Worm (Caenorhabditis elegans) whole organism, young adult: ENCODE results near the gene Y10G11A.1.

Experiments used
- B0336.3 ChIP-seq: fragments of 200-800 bp; sonication (Bioruptor generic); IDR thresholded peaks from 2 replicates; pipeline ENCODE4 v1.3.6; 2022; ENCODE audit warnings: missing genetic modification characterization, missing compliant biosample characterization
- C17E4.6 ChIP-seq: fragments of 200-800 bp; sonication (Bioruptor generic); IDR thresholded peaks from 2 replicates; pipeline ENCODE4 v1.3.6; 2022; ENCODE audit warnings: missing genetic modification reagents, missing genetic modification characterization, missing compliant biosample characterization
- D2030.7 ChIP-seq: fragments of 200-800 bp; sonication (Bioruptor generic); IDR thresholded peaks from 2 replicates; pipeline ENCODE4 v1.3.6; 2022; ENCODE audit warnings: missing genetic modification reagents, missing genetic modification characterization, missing compliant biosample characterization
- F23B12.7 ChIP-seq: sonication (generic microtip); optimal IDR thresholded peaks from 2 replicates; lab custom pipeline; 2017; ENCODE audit warnings: missing genetic modification characterization, mild to moderate bottlenecking, missing compliant biosample characterization, antibody characterized with exemption, moderate library complexity; ENCODE audit not compliant: insufficient read depth
- F33H1.4 ChIP-seq: fragments of 200-800 bp; sonication (Bioruptor generic); IDR thresholded peaks from 2 replicates; pipeline ENCODE4 v1.3.6; 2022; ENCODE audit warnings: missing genetic modification reagents, missing genetic modification characterization, missing compliant biosample characterization
- F37B4.10 ChIP-seq: fragments of 200-800 bp; sonication (Bioruptor generic); IDR thresholded peaks from 2 replicates; pipeline ENCODE4 v1.3.6; 2022; ENCODE audit warnings: missing genetic modification characterization, missing compliant biosample characterization
- F49E8.2 ChIP-seq: sonication (generic microtip); optimal IDR thresholded peaks from 3 replicates; lab custom pipeline; 2017; ENCODE audit warnings: missing genetic modification characterization, mild to moderate bottlenecking, missing compliant biosample characterization, antibody characterized with exemption, moderate library complexity; ENCODE audit not compliant: insufficient read depth
- F57A8.1 ChIP-seq: fragments of 200-800 bp; sonication (Bioruptor generic); optimal IDR thresholded peaks from 2 replicates; lab custom pipeline; 2018; ENCODE audit warnings: mild to moderate bottlenecking, missing genetic modification characterization, moderate library complexity, missing compliant biosample characterization
- F57C9.4 ChIP-seq: sonication (generic microtip); optimal IDR thresholded peaks from 2 replicates; lab custom pipeline; 2017; ENCODE audit warnings: mild to moderate bottlenecking, missing genetic modification characterization, missing compliant biosample characterization
- K11D2.4 ChIP-seq: fragments of 200-800 bp; sonication (Bioruptor generic); IDR thresholded peaks from 2 replicates; pipeline ENCODE4 v1.3.6; 2022; ENCODE audit warnings: missing genetic modification reagents, missing genetic modification characterization, missing compliant biosample characterization
- T07F8.4 ChIP-seq: sonication (generic microtip); optimal IDR thresholded peaks from 2 replicates; lab custom pipeline; 2016; ENCODE audit warnings: mild to moderate bottlenecking, missing genetic modification characterization, moderate library complexity, missing compliant biosample characterization
- Y56A3A.18 ChIP-seq: fragments of 200-800 bp; sonication (Bioruptor generic); IDR thresholded peaks from 2 replicates; pipeline ENCODE4 v1.3.6; 2022; ENCODE audit warnings: missing genetic modification reagents, missing genetic modification characterization, missing compliant biosample characterization
- Y67H2A.10 ChIP-seq: fragments of 200-800 bp; sonication (Bioruptor generic); conservative IDR thresholded peaks from 2 replicates; pipeline ENCODE4 v1.3.6; 2022; ENCODE audit warnings: missing genetic modification reagents, missing genetic modification characterization, missing compliant biosample characterization
- Y95B8A.8 ChIP-seq: fragments of 200-800 bp; sonication (Bioruptor generic); IDR thresholded peaks from 2 replicates; pipeline ENCODE4 v1.3.6; 2022; ENCODE audit warnings: missing genetic modification reagents, missing genetic modification characterization, missing compliant biosample characterization
- ZK185.1 ChIP-seq: sonication (generic microtip); optimal IDR thresholded peaks from 2 replicates; lab custom pipeline; 2016; ENCODE audit warnings: mild to moderate bottlenecking, missing genetic modification characterization, missing compliant biosample characterization; ENCODE audit not compliant: poor library complexity, severe bottlenecking
- atf-7 ChIP-seq: sonication (generic microtip); optimal IDR thresholded peaks from 2 replicates; lab custom pipeline; 2017; ENCODE audit warnings: mild to moderate bottlenecking, missing genetic modification characterization, missing compliant biosample characterization
- attf-5 ChIP-seq: fragments of 200-800 bp; sonication (Bioruptor generic); optimal IDR thresholded peaks from 2 replicates; lab custom pipeline; 2018; ENCODE audit warnings: mild to moderate bottlenecking, missing genetic modification characterization, missing compliant biosample characterization
- bed-1 ChIP-seq: fragments of 200-800 bp; sonication (Bioruptor generic); IDR thresholded peaks from 2 replicates; pipeline ENCODE4 v1.3.6; 2022; ENCODE audit warnings: missing genetic modification reagents, missing genetic modification characterization, missing compliant biosample characterization
- cebp-1 ChIP-seq, 2 experiments: fragments of 200-800 bp in 1 of 2; sonication (Bioruptor generic) in 1 of 2; sonication (generic microtip) in 1 of 2; IDR thresholded peaks in 1 of 2; optimal IDR thresholded peaks in 1 of 2; 2 replicates each; pipeline versions ENCODE4 v1.3.6 to Lab custom; 2017 to 2022; ENCODE audit warnings: missing compliant biosample characterization in 2 of 2, missing genetic modification characterization in 2 of 2, mild to moderate bottlenecking in 1 of 2, missing genetic modification reagents in 1 of 2, moderate library complexity in 1 of 2
- ceh-58 ChIP-seq: fragments of 200-800 bp; sonication (Bioruptor generic); IDR thresholded peaks from 2 replicates; pipeline ENCODE4 v1.3.6; 2022; ENCODE audit warnings: missing genetic modification characterization, missing compliant biosample characterization
- ceh-91 ChIP-seq: fragments of 200-800 bp; sonication (Bioruptor generic); IDR thresholded peaks from 2 replicates; pipeline ENCODE4 v1.3.6; 2022; ENCODE audit warnings: missing genetic modification reagents, missing genetic modification characterization, missing compliant biosample characterization
- egl-18 ChIP-seq: fragments of 200-800 bp; sonication (Bioruptor generic); IDR thresholded peaks from 2 replicates; pipeline ENCODE4 v1.3.6; 2022; ENCODE audit warnings: missing genetic modification reagents, missing genetic modification characterization, missing compliant biosample characterization
- ekl-4 ChIP-seq: fragments of 200-800 bp; sonication (Bioruptor generic); IDR thresholded peaks from 2 replicates; pipeline ENCODE4 v1.3.6; 2022; ENCODE audit warnings: missing genetic modification reagents, missing genetic modification characterization, missing compliant biosample characterization
- gei-17 ChIP-seq: fragments of 200-800 bp; sonication (Bioruptor generic); optimal IDR thresholded peaks from 2 replicates; lab custom pipeline; 2018; ENCODE audit warnings: mild to moderate bottlenecking, missing genetic modification characterization, missing compliant biosample characterization
- hlh-26 ChIP-seq: fragments of 200-800 bp; sonication (Bioruptor generic); conservative IDR thresholded peaks from 2 replicates; pipeline ENCODE4 v1.3.6; 2022; ENCODE audit warnings: missing genetic modification reagents, missing genetic modification characterization, missing compliant biosample characterization
- hrde-1 ChIP-seq: sonication (generic microtip); optimal IDR thresholded peaks from 2 replicates; lab custom pipeline; 2016; ENCODE audit warnings: missing genetic modification characterization, mild to moderate bottlenecking, missing compliant biosample characterization, moderate library complexity, missing genotype, missing genetic modification reagents, borderline replicate concordance
- let-607 ChIP-seq, 2 experiments: fragments of 200-800 bp in 1 of 2; sonication (Bioruptor generic) in 1 of 2; sonication (generic microtip) in 1 of 2; optimal IDR thresholded peaks; 2 replicates each; lab custom pipeline; 2016 to 2018; ENCODE audit warnings: mild to moderate bottlenecking in 2 of 2, missing compliant biosample characterization in 2 of 2, missing genetic modification characterization in 2 of 2, moderate library complexity in 2 of 2, missing genotype in 1 of 2
- lin-35 ChIP-seq, 3 experiments: fragments of 150-350 bp in 2 of 3; sonication (generic microtip) in 1 of 3; optimal IDR thresholded peaks; 2 replicates each; lab custom pipeline; 2014 to 2018; ENCODE audit warnings: missing biosample characterization in 3 of 3, missing genetic modification characterization in 3 of 3, missing genetic modification reagents in 3 of 3
- lin-40 ChIP-seq: sonication (generic microtip); optimal IDR thresholded peaks from 2 replicates; lab custom pipeline; 2016; ENCODE audit warnings: missing genetic modification characterization, mild to moderate bottlenecking, missing compliant biosample characterization, missing genotype, missing genetic modification reagents
- lin-54 ChIP-seq: fragments of 200-800 bp; sonication (Bioruptor generic); optimal IDR thresholded peaks from 2 replicates; lab custom pipeline; 2018; ENCODE audit warnings: mild to moderate bottlenecking, missing genetic modification characterization, missing compliant biosample characterization
- lir-1 ChIP-seq: fragments of 200-800 bp; sonication (Bioruptor generic); conservative IDR thresholded peaks from 2 replicates; pipeline ENCODE4 v1.3.6; 2022; ENCODE audit warnings: missing genetic modification reagents, missing genetic modification characterization, missing compliant biosample characterization
- madf-3 ChIP-seq: fragments of 200-800 bp; sonication (Bioruptor generic); IDR thresholded peaks from 2 replicates; pipeline ENCODE4 v1.3.6; 2022; ENCODE audit warnings: missing genetic modification reagents, missing genetic modification characterization, missing compliant biosample characterization
- mcd-1 ChIP-seq: fragments of 200-800 bp; sonication (Bioruptor generic); IDR thresholded peaks from 2 replicates; pipeline ENCODE4 v1.3.6; 2022; ENCODE audit warnings: missing genetic modification reagents, missing genetic modification characterization, missing compliant biosample characterization
- mes-4 ChIP-seq: sonication (generic microtip); optimal IDR thresholded peaks from 2 replicates; lab custom pipeline; 2016; ENCODE audit warnings: missing genotype, missing genetic modification characterization, missing compliant biosample characterization
- mxl-1 ChIP-seq: sonication (generic microtip); optimal IDR thresholded peaks from 2 replicates; lab custom pipeline; 2016; ENCODE audit warnings: missing genetic modification characterization, missing compliant biosample characterization
- nfya-1 ChIP-seq: sonication (generic microtip); optimal IDR thresholded peaks from 2 replicates; lab custom pipeline; 2017; ENCODE audit warnings: antibody characterized with exemption, missing compliant biosample characterization, missing genetic modification characterization, borderline replicate concordance; ENCODE audit not compliant: insufficient read depth
- nfya-2 ChIP-seq: fragments of 200-800 bp; sonication (Bioruptor generic); IDR thresholded peaks from 2 replicates; pipeline ENCODE4 v1.3.6; 2022; ENCODE audit warnings: missing genetic modification reagents, missing genetic modification characterization, missing compliant biosample characterization
- nhr-179 ChIP-seq: sonication (generic microtip); optimal IDR thresholded peaks from 2 replicates; lab custom pipeline; 2016; ENCODE audit warnings: mild to moderate bottlenecking, missing genetic modification characterization, missing compliant biosample characterization
- nhr-27 ChIP-seq: fragments of 200-800 bp; sonication (Bioruptor generic); optimal IDR thresholded peaks from 2 replicates; lab custom pipeline; 2018; ENCODE audit warnings: mild to moderate bottlenecking, missing genetic modification characterization, moderate library complexity, missing compliant biosample characterization
- pbrm-1 ChIP-seq: fragments of 200-800 bp; sonication (Bioruptor generic); IDR thresholded peaks from 2 replicates; pipeline ENCODE4 v1.3.6; 2022; ENCODE audit warnings: missing genetic modification reagents, missing genetic modification characterization, missing compliant biosample characterization
- pha-4 ChIP-seq: fragments of 150-350 bp; sonication (generic microtip); optimal IDR thresholded peaks from 2 replicates; lab custom pipeline; 2014; ENCODE audit warnings: missing biosample characterization, missing genetic modification reagents, missing genetic modification characterization
- rec-8 ChIP-seq, 2 experiments: sonication (generic microtip); optimal IDR thresholded peaks; 2 replicates each; lab custom pipeline; 2016; ENCODE audit warnings: mild to moderate bottlenecking in 2 of 2, missing genetic modification characterization in 2 of 2, missing genetic modification reagents in 2 of 2, missing genotype in 2 of 2, missing biosample characterization in 1 of 2, missing compliant biosample characterization in 1 of 2, moderate library complexity in 1 of 2
- somi-1 ChIP-seq: fragments of 200-800 bp; sonication (Bioruptor generic); optimal IDR thresholded peaks from 2 replicates; lab custom pipeline; 2018; ENCODE audit warnings: mild to moderate bottlenecking, missing genetic modification characterization, missing compliant biosample characterization
- unc-130 ChIP-seq: sonication (generic microtip); optimal IDR thresholded peaks from 2 replicates; lab custom pipeline; 2016; ENCODE audit warnings: missing genetic modification reagents, missing genetic modification characterization, missing compliant biosample characterization
- unc-62 ChIP-seq: fragments of 150-350 bp; optimal IDR thresholded peaks from 2 replicates; lab custom pipeline; 2014; ENCODE audit warnings: missing biosample characterization, missing genetic modification reagents, missing genetic modification characterization
- zfh-2 ChIP-seq: fragments of 200-800 bp; sonication (Bioruptor generic); conservative IDR thresholded peaks from 2 replicates; pipeline ENCODE4 v1.3.6; 2022; ENCODE audit warnings: missing genetic modification reagents, missing genetic modification characterization, missing compliant biosample characterization
- ztf-18 ChIP-seq: sonication (generic microtip); optimal IDR thresholded peaks from 2 replicates; lab custom pipeline; 2016; ENCODE audit warnings: missing genotype, mild to moderate bottlenecking, missing genetic modification characterization, missing compliant biosample characterization

The Y10G11A.1 gene

ce11 chrIV:16399017-16399416 is 25.4 kb upstream of the Y10G11A.1 start (continued):
- TF ChIP-seq bed-1 (GFP tag; lab: Robert Waterston, UW) (peak; percentile 89; the same call in 1 of the 2 replicates), D2030.7 (GFP tag; lab: Robert Waterston, UW) (peak; percentile 85), let-607 (tag; optimal IDR thresholded peaks at IDR 0.05; lab: Kevin White, UChicago) (peak in 1 of 2 experiments; percentile 11), hrde-1 (tag; lab: Kevin White, UChicago) (peak; percentile 45), zfh-2 (peak; percentile 28; the same call in 1 of the 2 replicates), pbrm-1 (GFP tag; lab: Robert Waterston, UW) (peak; percentile 71), cebp-1 (GFP tag; IDR thresholded peaks at IDR 0.05; lab: Robert Waterston, UW) (no peak), cebp-1 (tag; optimal IDR thresholded peaks at IDR 0.05; lab: Kevin White, UChicago) (peak; percentile 66), ceh-58 (no peak), Y67H2A.10 (GFP tag; lab: Robert Waterston, UW) (no peak), nhr-179 (peak; percentile 56), lir-1 (GFP tag; lab: Robert Waterston, UW) (no peak), ekl-4 (GFP tag; lab: Robert Waterston, UW) (peak; percentile 55; the same call in 1 of the 2 replicates), ceh-91 (GFP tag; lab: Robert Waterston, UW) (no peak), F49E8.2 (tag; lab: Kevin White, UChicago) (peak; percentile 67), attf-5 (GFP tag; lab: Kevin White, UChicago) (peak; percentile 21), K11D2.4 (GFP tag; lab: Robert Waterston, UW) (no peak), rec-8 (tag; optimal IDR thresholded peaks at IDR 0.05; lab: Kevin White, UChicago) (peak; percentile 43 to 66), mxl-1 (tag; lab: Kevin White, UChicago) (peak; percentile 64), F37B4.10 (GFP tag; lab: Robert Waterston, UW) (no peak), mes-4 (tag; lab: Kevin White, UChicago) (peak; percentile 6), hlh-26 (GFP tag; lab: Robert Waterston, UW) (no peak), Y95B8A.8 (GFP tag; lab: Robert Waterston, UW) (no peak), atf-7 (tag; lab: Kevin White, UChicago) (peak; percentile 43), nfya-2 (GFP tag; lab: Robert Waterston, UW) (no peak), lin-54 (GFP tag; lab: Kevin White, UChicago) (peak; percentile 55), F57A8.1 (GFP tag; lab: Kevin White, UChicago) (no peak), C17E4.6 (GFP tag; lab: Robert Waterston, UW) (no peak), mcd-1 (GFP tag; lab: Robert Waterston, UW) (peak; percentile 69), pha-4 (tag; lab: Kevin White, UChicago) (no peak), ztf-18 (tag; lab: Kevin White, UChicago) (peak; percentile 84), T07F8.4 (peak; percentile 57), Y56A3A.18 (GFP tag; lab: Robert Waterston, UW) (peak; percentile 49; the same call in 1 of the 2 replicates), unc-130 (GFP tag; lab: Kevin White, UChicago) (no peak), nhr-27 (tag; lab: Kevin White, UChicago) (peak; percentile 15), lin-40 (tag; lab: Kevin White, UChicago) (peak; percentile 29), lin-35 (GFP tag; optimal IDR thresholded peaks at IDR 0.05; lab: Kevin White, UChicago) (peak in 1 of 3 experiments; percentile 32), gei-17 (GFP tag; lab: Kevin White, UChicago) (no peak), somi-1 (no peak), madf-3 (GFP tag; lab: Robert Waterston, UW) (no peak), B0336.3 (GFP tag; lab: Robert Waterston, UW) (no peak), F23B12.7 (tag; lab: Kevin White, UChicago) (peak; percentile 45), egl-18 (GFP tag; lab: Robert Waterston, UW) (no peak), unc-62 (no peak), ZK185.1 (tag; lab: Kevin White, UChicago) (peak; percentile 75), F57C9.4 (no peak), F33H1.4 (GFP tag; lab: Robert Waterston, UW) (no peak), nfya-1 (tag; lab: Kevin White, UChicago) (no peak)
